Worm (Caenorhabditis elegans): Measurements from ENCODE around the gene pinn-4.

- TF ChIP-seq Y56A3A.18 (GFP tag; IDR thresholded peaks at IDR 0.05) (no peak), F22D6.2 (tag; optimal IDR thresholded peaks at IDR 0.05) (no peak), zfh-2 (GFP tag; conservative IDR thresholded peaks at IDR 0.05) (no peak), ztf-3 (GFP tag; optimal IDR thresholded peaks at IDR 0.05) (no peak), mel-28 (tag; optimal IDR thresholded peaks at IDR 0.05; ENCODE audit: borderline replicate concordance) (no peak), pbrm-1 (GFP tag; IDR thresholded peaks at IDR 0.05) (no peak), hmg-20 (GFP tag; IDR thresholded peaks at IDR 0.05) (no peak), B0336.3 (GFP tag; IDR thresholded peaks at IDR 0.05) (no peak), nhr-90 (tag; optimal IDR thresholded peaks at IDR 0.05) (no peak)
Observed at ce11 chrII:13446597-13446996, 43.8 kb downstream of the pinn-4 start.
